Worm (Caenorhabditis elegans): Measurements from ENCODE around the gene C27H6.9.

Gene C27H6.9

DNA sequence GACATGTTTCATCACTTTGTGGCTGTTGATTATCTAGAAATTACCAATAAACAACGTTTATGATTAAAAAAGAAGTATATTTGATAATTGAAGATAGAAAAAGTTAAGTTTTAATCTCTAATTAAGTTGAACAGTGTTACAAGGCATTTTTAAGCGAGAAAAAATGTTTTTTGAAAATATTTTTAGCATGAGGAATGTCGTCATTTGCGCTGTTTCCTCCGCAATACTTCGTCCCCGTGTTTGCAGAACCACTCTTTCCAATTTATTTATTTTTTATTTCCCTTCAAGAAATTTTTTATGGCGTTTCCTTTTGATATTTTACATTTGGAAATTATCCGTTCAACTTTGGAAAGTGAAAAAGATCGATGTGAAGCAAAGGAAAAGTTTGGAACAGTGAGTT is 8.9 kb downstream of the C27H6.9 start, which contains the start of the genes rde-1 and trpp-6 (continued):
- peak in 1 of 2 experiments; percentile 11 for TF ChIP-seq lin-35 (GFP tag; optimal IDR thresholded peaks at IDR 0.05)
- no peak for TF ChIP-seq ceh-90 (tag; optimal IDR thresholded peaks at IDR 0.05)
- no peak for TF ChIP-seq elt-3 (tag; optimal IDR thresholded peaks at IDR 0.05)

ce11 chrV:9995791-9996190 is 13.1 kb downstream of the C27H6.9 start, which contains the start of gene K08H10.6:
TSS of gene K08H10.6 (minus strand) at chrV:9995891.
- no peak for TF ChIP-seq pax-3 (tag; optimal IDR thresholded peaks at IDR 0.05)
- no peak for TF ChIP-seq Y116A8C.19 (tag; optimal IDR thresholded peaks at IDR 0.05; ENCODE audit: borderline replicate concordance)
- TF ChIP-seq fkh-4 (tag; optimal IDR thresholded peaks at IDR 0.05; ENCODE audit: borderline replicate concordance) = no peak
- TF ChIP-seq unc-86 (tag; optimal IDR thresholded peaks at IDR 0.05) = no peak
- no peak for TF ChIP-seq grh-1 (GFP tag; IDR thresholded peaks at IDR 0.05)
- TF ChIP-seq ceh-63 (GFP tag; optimal IDR thresholded peaks at IDR 0.05) = no peak
- no peak for TF ChIP-seq egl-13 (tag; optimal IDR thresholded peaks at IDR 0.05)
- TF ChIP-seq aly-2 (tag; optimal IDR thresholded peaks at IDR 0.05) = no peak
- no peak for TF ChIP-seq nhr-19 (GFP tag; conservative IDR thresholded peaks at IDR 0.05)
- no peak for TF ChIP-seq lin-14 (GFP tag; optimal IDR thresholded peaks at IDR 0.05)

DNA sequence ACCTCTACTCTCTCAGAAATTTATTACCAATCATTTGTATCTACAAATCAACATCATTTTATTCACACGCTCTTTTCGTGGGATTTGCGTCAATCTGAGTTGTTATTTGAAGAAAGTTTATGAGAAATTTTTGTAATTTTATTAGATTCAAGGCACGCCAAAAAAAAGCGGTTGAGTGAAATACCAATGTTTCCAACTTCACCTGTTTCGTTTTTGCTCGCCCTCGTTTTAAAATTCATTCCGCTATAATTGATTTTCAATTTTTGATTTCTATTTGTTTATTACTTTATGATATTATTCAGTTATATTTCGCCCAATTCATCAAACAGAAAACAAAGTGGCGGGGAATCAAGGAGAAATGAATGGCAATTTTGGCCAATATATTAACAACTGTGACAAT is 18.1 kb downstream of the C27H6.9 start, which contains the start of gene K08H10.10:
TSS of gene K08H10.10 (plus strand) at position 301 of the 400 bp plus-strand sequence.
- TF ChIP-seq skn-1 (tag; optimal IDR thresholded peaks at IDR 0.05) (no peak), nhr-76 (tag; optimal IDR thresholded peaks at IDR 0.05) (no peak), F16B12.6 (tag; optimal IDR thresholded peaks at IDR 0.05) (no peak)

- TF ChIP-seq unc-130 (tag; optimal IDR thresholded peaks at IDR 0.05) (no peak), pag-3 (tag; optimal IDR thresholded peaks at IDR 0.05; ENCODE audit: borderline replicate concordance, insufficient read depth) (no peak), ceh-88 (GFP tag; IDR thresholded peaks at IDR 0.05) (no peak), nhr-77 (tag; optimal IDR thresholded peaks at IDR 0.05) (no peak), lin-35 (GFP tag; optimal IDR thresholded peaks at IDR 0.05) (peak in 1 of 2 experiments; percentile 33), C34B4.2 (tag; optimal IDR thresholded peaks at IDR 0.05) (no peak), lir-3 (tag; optimal IDR thresholded peaks at IDR 0.05; ENCODE audit: poor library complexity) (no peak), ztf-4 (tag; optimal IDR thresholded peaks at IDR 0.05) (no peak), nhr-47 (tag; optimal IDR thresholded peaks at IDR 0.05) (no peak), nhr-85 (tag) (peak; percentile 69), pqm-1 (tag; optimal IDR thresholded peaks at IDR 0.05) (no peak), xbp-1 (tag; optimal IDR thresholded peaks at IDR 0.05) (peak; percentile 44), tbx-2 (tag; optimal IDR thresholded peaks at IDR 0.05) (no peak), fkh-4 (tag; optimal IDR thresholded peaks at IDR 0.05; ENCODE audit: borderline replicate concordance) (no peak), lin-39 (tag; optimal IDR thresholded peaks at IDR 0.05) (no peak), nhr-71 (tag; optimal IDR thresholded peaks at IDR 0.05) (no peak), grh-1 (GFP tag; IDR thresholded peaks at IDR 0.05) (peak; percentile 68), mef-2 (tag; optimal IDR thresholded peaks at IDR 0.05) (no peak), ceh-90 (tag; optimal IDR thresholded peaks at IDR 0.05) (no peak), snu-23 (GFP tag; optimal IDR thresholded peaks at IDR 0.05) (peak; percentile 40), dpl-1 (GFP tag; optimal IDR thresholded peaks at IDR 0.05) (no peak), ceh-82 (tag; optimal IDR thresholded peaks at IDR 0.05) (no peak), efl-1 (optimal IDR thresholded peaks at IDR 0.05) (no peak), efl-1 (GFP tag; optimal IDR thresholded peaks at IDR 0.05 in 1 of 2) (no peak), sox-4 (tag; optimal IDR thresholded peaks at IDR 0.05) (no peak), mep-1 (tag; optimal IDR thresholded peaks at IDR 0.05) (peak; percentile 31), blmp-1 (tag; optimal IDR thresholded peaks at IDR 0.05) (peak; percentile 78), sptf-1 (tag; optimal IDR thresholded peaks at IDR 0.05) (no peak), nhr-20 (tag; optimal IDR thresholded peaks at IDR 0.05) (peak; percentile 25), lin-14 (GFP tag; optimal IDR thresholded peaks at IDR 0.05) (peak; percentile 70), elt-3 (tag; optimal IDR thresholded peaks at IDR 0.05) (peak in 1 of 6 experiments; percentile 16)
Observed at ce11 chrV:10002720-10003119, 20.1 kb downstream of the C27H6.9 start.
